Worm (Caenorhabditis elegans): ENCODE data around the gene F32E10.8.

ce11 chrIV:7532360-7532759 is 35.0 kb upstream of the F32E10.8 start, which contains the start of gene R05G6.1:
- TF ChIP-seq ets-7 (tag; optimal IDR thresholded peaks at IDR 0.05) (no peak), scrt-1 (GFP tag; IDR thresholded peaks at IDR 0.05) (no peak), flt-1 (GFP tag; IDR thresholded peaks at IDR 0.05) (no peak), ama-1 (optimal IDR thresholded peaks at IDR 0.05) (no peak), tbx-11 (GFP tag; IDR thresholded peaks at IDR 0.05) (no peak), hmg-4 (GFP tag; optimal IDR thresholded peaks at IDR 0.05) (no peak), B0310.2 (tag; optimal IDR thresholded peaks at IDR 0.05) (no peak)
